Worm (Caenorhabditis elegans): Measurements from ENCODE around the gene glt-3.

The glt-3 gene

DNA sequence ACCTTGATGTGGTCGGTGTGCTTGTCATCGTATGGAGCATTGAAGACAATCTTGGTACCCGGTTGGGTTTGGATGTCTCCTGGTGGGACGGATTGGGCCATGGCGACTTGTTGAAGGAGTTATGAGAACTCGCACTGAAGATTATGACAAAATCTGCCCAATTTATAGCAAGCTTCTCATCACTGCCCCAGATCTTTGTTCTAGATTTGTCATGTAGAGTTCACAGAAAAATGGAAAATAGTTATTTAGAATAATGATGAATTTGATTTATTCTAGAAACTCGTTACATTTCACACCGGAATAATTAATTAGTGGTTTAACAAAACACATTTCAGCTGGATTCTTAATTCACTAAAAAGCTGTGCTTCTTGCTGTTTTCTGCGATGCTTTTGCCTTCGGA, 13.6 kb downstream of the glt-3 start, which contains the start of gene msp-38:
Gene msp-38 (minus strand): TSS at position 101 of the 400 bp plus-strand sequence.
- no peak for TF ChIP-seq ztf-1 (GFP tag; conservative IDR thresholded peaks at IDR 0.05)
- no peak for TF ChIP-seq lsy-2 (tag; optimal IDR thresholded peaks at IDR 0.05)
- no peak for TF ChIP-seq elt-1 (tag; optimal IDR thresholded peaks at IDR 0.05)
- TF ChIP-seq nhr-12 (tag; optimal IDR thresholded peaks at IDR 0.05) = no peak
- no peak for TF ChIP-seq crh-2 (tag; optimal IDR thresholded peaks at IDR 0.05)
- no peak for TF ChIP-seq ama-1 (optimal IDR thresholded peaks at IDR 0.05)
- no peak for TF ChIP-seq elt-3 (tag; optimal IDR thresholded peaks at IDR 0.05)

DNA sequence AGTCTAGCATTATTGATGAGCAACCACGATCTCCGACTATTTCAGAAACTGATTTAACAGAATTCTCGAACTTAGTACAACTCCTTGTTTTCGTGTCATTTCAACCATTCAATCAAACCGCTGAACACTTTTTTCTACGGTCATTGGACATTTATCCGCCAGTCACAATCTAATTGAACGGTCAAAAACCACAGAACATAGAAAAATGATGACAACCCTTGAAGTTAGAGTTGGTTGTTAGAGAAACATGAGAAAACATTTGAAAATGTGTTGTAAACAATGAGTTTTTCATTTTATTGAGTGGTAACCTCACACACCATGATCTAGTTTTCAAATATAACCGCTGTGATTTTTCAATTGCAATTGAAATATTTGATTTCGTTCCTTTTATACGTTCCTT, 14.4 kb downstream of the glt-3 start:
- TF ChIP-seq skn-1 (tag; optimal IDR thresholded peaks at IDR 0.05) (peak; percentile 78), unc-62 (GFP tag; optimal IDR thresholded peaks at IDR 0.05) (no peak), ztf-1 (GFP tag; conservative IDR thresholded peaks at IDR 0.05) (no peak), blmp-1 (tag; optimal IDR thresholded peaks at IDR 0.05; ENCODE audit: insufficient read depth) (no peak)

ce11 chrIV:10144909-10145308, 14.9 kb downstream of the glt-3 start:
- TF ChIP-seq peb-1 (tag; optimal IDR thresholded peaks at IDR 0.05) (no peak), nhr-237 (tag; optimal IDR thresholded peaks at IDR 0.05) (no peak), alr-1 (tag; optimal IDR thresholded peaks at IDR 0.05) (no peak), lin-39 (tag; optimal IDR thresholded peaks at IDR 0.05) (no peak), mbf-1 (tag; optimal IDR thresholded peaks at IDR 0.05) (no peak), gmeb-1 (tag; optimal IDR thresholded peaks at IDR 0.05) (no peak), elt-3 (tag; optimal IDR thresholded peaks at IDR 0.05) (no peak), nhr-10 (tag; optimal IDR thresholded peaks at IDR 0.05) (no peak), sma-9 (GFP tag; optimal IDR thresholded peaks at IDR 0.05) (no peak), sma-9 (tag; optimal IDR thresholded peaks at IDR 0.05) (no peak), aly-2 (tag; optimal IDR thresholded peaks at IDR 0.05) (no peak), lsy-2 (tag; optimal IDR thresholded peaks at IDR 0.05) (no peak), elt-1 (tag; optimal IDR thresholded peaks at IDR 0.05) (no peak), C34F6.9 (tag; optimal IDR thresholded peaks at IDR 0.05) (no peak), nhr-23 (tag; optimal IDR thresholded peaks at IDR 0.05) (no peak), zag-1 (tag; optimal IDR thresholded peaks at IDR 0.05) (no peak), ztf-1 (GFP tag; conservative IDR thresholded peaks at IDR 0.05) (no peak), unc-39 (tag; optimal IDR thresholded peaks at IDR 0.05) (no peak), fos-1 (tag; optimal IDR thresholded peaks at IDR 0.05) (no peak)

- TF ChIP-seq C34F6.9 (tag; optimal IDR thresholded peaks at IDR 0.05) = no peak
- no peak for TF ChIP-seq aly-2 (tag; optimal IDR thresholded peaks at IDR 0.05)
- TF ChIP-seq sem-4 (tag; optimal IDR thresholded peaks at IDR 0.05) = no peak
- TF ChIP-seq R02D3.7 (tag; optimal IDR thresholded peaks at IDR 0.05) = no peak
- TF ChIP-seq lin-13 (GFP tag; optimal IDR thresholded peaks at IDR 0.05) = no peak
- TF ChIP-seq ztf-4 (tag; optimal IDR thresholded peaks at IDR 0.05) = no peak
Measured at ce11 chrIV:10146885-10147284, 16.8 kb downstream of the glt-3 start, which contains the start of gene T14G10.8. TSS of gene T14G10.8 (minus strand) at chrIV:10146985.

ce11 chrIV:10148938-10149337, 18.9 kb downstream of the glt-3 start, which contains the start of gene pigs-1:
TSS of gene pigs-1 (minus strand) at chrIV:10149038.
- no peak for TF ChIP-seq nhr-25 (tag; optimal IDR thresholded peaks at IDR 0.05)
- TF ChIP-seq peb-1 (tag; optimal IDR thresholded peaks at IDR 0.05) = no peak
- no peak for TF ChIP-seq nhr-129 (tag; optimal IDR thresholded peaks at IDR 0.05)
- TF ChIP-seq ztf-11 (tag; optimal IDR thresholded peaks at IDR 0.05) = no peak
- no peak for TF ChIP-seq Y55F3AM.14 (GFP tag; optimal IDR thresholded peaks at IDR 0.05)
- TF ChIP-seq nhr-23 (tag; optimal IDR thresholded peaks at IDR 0.05) = no peak
- no peak for TF ChIP-seq lsy-2 (tag; optimal IDR thresholded peaks at IDR 0.05)
- TF ChIP-seq ama-1 (optimal IDR thresholded peaks at IDR 0.05) = no peak
- TF ChIP-seq nhr-77 (tag; optimal IDR thresholded peaks at IDR 0.05) = no peak

- TF ChIP-seq sma-3 (GFP tag; optimal IDR thresholded peaks at IDR 0.05) (no peak), ceh-16 (tag; optimal IDR thresholded peaks at IDR 0.05) (no peak), nhr-25 (tag; optimal IDR thresholded peaks at IDR 0.05) (no peak), peb-1 (tag; optimal IDR thresholded peaks at IDR 0.05) (no peak), mab-5 (tag; optimal IDR thresholded peaks at IDR 0.05) (no peak), nhr-6 (tag; optimal IDR thresholded peaks at IDR 0.05) (no peak), mdl-1 (tag; optimal IDR thresholded peaks at IDR 0.05) (no peak), nhr-21 (tag; optimal IDR thresholded peaks at IDR 0.05) (no peak), ztf-1 (GFP tag; conservative IDR thresholded peaks at IDR 0.05) (no peak), crh-2 (tag; optimal IDR thresholded peaks at IDR 0.05) (no peak), ceh-82 (tag; optimal IDR thresholded peaks at IDR 0.05) (no peak), nhr-237 (tag; optimal IDR thresholded peaks at IDR 0.05) (no peak), elt-3 (tag; optimal IDR thresholded peaks at IDR 0.05) (no peak), C34F6.9 (tag; optimal IDR thresholded peaks at IDR 0.05) (peak; percentile 2), egl-27 (tag; optimal IDR thresholded peaks at IDR 0.05) (no peak), aly-2 (tag; optimal IDR thresholded peaks at IDR 0.05) (no peak), zag-1 (tag; optimal IDR thresholded peaks at IDR 0.05) (no peak), lin-11 (tag; optimal IDR thresholded peaks at IDR 0.05) (no peak), lin-13 (GFP tag; optimal IDR thresholded peaks at IDR 0.05) (peak; percentile 23), ZK546.5 (tag; optimal IDR thresholded peaks at IDR 0.05) (no peak), skn-1 (tag; optimal IDR thresholded peaks at IDR 0.05) (no peak), sem-4 (tag; optimal IDR thresholded peaks at IDR 0.05) (no peak), ztf-4 (tag; optimal IDR thresholded peaks at IDR 0.05) (no peak)
Measured at ce11 chrIV:10150552-10151004, 20.5 kb downstream of the glt-3 start, which contains the start of gene tsp-12. TSS of gene tsp-12 (minus strand) at chrIV:10150602.
